Fruit fly (Drosophila melanogaster) whole organism, adult: Measurements from ENCODE around the gene CG13358.
A peak's percentile ranks its signal among the peaks of the same experiment; 100 is the strongest.

ENCODE experiments used
- CG7101 ChIP-seq: fragments of 200-800 bp; sonication (Bioruptor generic); optimal IDR thresholded peaks from 2 replicates; lab custom pipeline; 2018; ENCODE audit warnings: missing biosample characterization, mild to moderate bottlenecking, missing genetic modification characterization, moderate library complexity
- Hr96 ChIP-seq: fragments of 200-800 bp; sonication (Bioruptor generic); optimal IDR thresholded peaks from 2 replicates; lab custom pipeline; 2016; ENCODE audit warnings: missing biosample characterization, missing genetic modification characterization
- cic ChIP-seq: fragments of 200-800 bp; sonication (Bioruptor generic); optimal IDR thresholded peaks from 2 replicates; lab custom pipeline; 2017; ENCODE audit warnings: missing biosample characterization, mild to moderate bottlenecking, missing genetic modification characterization, moderate library complexity
- kay ChIP-seq: fragments of 200-800 bp; sonication (Bioruptor generic); peaks from one replicate; lab custom pipeline; 2016; ENCODE audit warnings: missing biosample characterization, missing genetic modification characterization, borderline replicate concordance
- ovo ChIP-seq: fragments of 200-800 bp; sonication (Bioruptor generic); optimal IDR thresholded peaks from 2 replicates; lab custom pipeline; 2016; ENCODE audit warnings: missing biosample characterization, missing genetic modification characterization

- no peak for TF ChIP-seq CG7101 (tag; lab: Kevin White, UChicago)
- no peak for TF ChIP-seq ovo (GFP tag; lab: Kevin White, UChicago)
- TF ChIP-seq Hr96, result peak; percentile 41
- TF ChIP-seq cic (GFP tag; lab: Kevin White, UChicago), result no peak
- TF ChIP-seq kay (GFP tag; lab: Kevin White, UChicago), result no peak
Measured at dm6 chrX:801157-801872, 3.4 kb downstream of the CG13358 start, which contains the start of gene Rbf.
